Fruit fly (Drosophila melanogaster) whole organism: ENCODE measurements around the gene Sfp93F.

Source experiments
- EcR ChIP-seq, 2 experiments: fragments of >200 bp; optimal IDR thresholded peaks; 2 replicates each; lab custom pipeline; 2017; ENCODE audit warnings: missing biosample characterization in 2 of 2, missing genetic modification characterization in 2 of 2, missing genetic modification reagents in 2 of 2
- pan ChIP-seq: fragments of >200 bp; optimal IDR thresholded peaks from 2 replicates; lab custom pipeline; 2017
- psq ChIP-seq: fragments of >200 bp; optimal IDR thresholded peaks from 2 replicates; lab custom pipeline; 2017
- usp ChIP-seq: fragments of >200 bp; optimal IDR thresholded peaks from 2 replicates; lab custom pipeline; 2017; ENCODE audit warnings: missing biosample characterization, missing genetic modification characterization, mixed read lengths

dm6 chr3R:21753099-21753498, 17.0 kb upstream of the Sfp93F start:
- TF ChIP-seq usp, result no peak
- TF ChIP-seq psq (lab: Kevin White, UChicago), result no peak
- TF ChIP-seq pan (lab: Kevin White, UChicago), result no peak
- TF ChIP-seq EcR (GFP tag; optimal IDR thresholded peaks at IDR 0.05; lab: Kevin White, UChicago), result no peak
